Worm (Caenorhabditis elegans) whole organism, L1 larva: Measurements from ENCODE around the gene smf-1.
A peak's percentile ranks its signal among the peaks of the same experiment; 100 is the strongest.

Experiments used
- Y116A8C.19 ChIP-seq: sonication (generic microtip); optimal IDR thresholded peaks from 2 replicates; lab custom pipeline; 2016; ENCODE audit warnings: missing compliant biosample characterization, missing genetic modification characterization, borderline replicate concordance
- blmp-1 ChIP-seq: fragments of 150-350 bp; optimal IDR thresholded peaks from 2 replicates; lab custom pipeline; 2014; ENCODE audit warnings: missing biosample characterization, missing genetic modification characterization
- ceh-63 ChIP-seq: fragments of 200-800 bp; sonication (Bioruptor generic); optimal IDR thresholded peaks from 2 replicates; lab custom pipeline; 2018; ENCODE audit warnings: mild to moderate bottlenecking, missing genetic modification characterization, missing compliant biosample characterization
- ceh-8 ChIP-seq: fragments of 200-800 bp; sonication (Bioruptor generic); optimal IDR thresholded peaks from 2 replicates; lab custom pipeline; 2018; ENCODE audit warnings: mild to moderate bottlenecking, missing genetic modification characterization, moderate library complexity, missing compliant biosample characterization
- ceh-82 ChIP-seq, 3 experiments: fragments of 150-350 bp in 1 of 3; sonication (generic microtip) in 2 of 3; optimal IDR thresholded peaks; 2 replicates each; lab custom pipeline; 2014 to 2017; ENCODE audit warnings: missing biosample characterization in 3 of 3, missing genetic modification characterization in 3 of 3
- ceh-90 ChIP-seq: sonication (generic microtip); optimal IDR thresholded peaks from 2 replicates; lab custom pipeline; 2016; ENCODE audit warnings: missing genetic modification characterization, missing compliant biosample characterization
- fkh-10 ChIP-seq: sonication (generic microtip); optimal IDR thresholded peaks from 2 replicates; lab custom pipeline; 2017; ENCODE audit warnings: missing biosample characterization, missing genetic modification reagents, missing genetic modification characterization
- fkh-8 ChIP-seq: sonication (generic microtip); optimal IDR thresholded peaks from 2 replicates; lab custom pipeline; 2016; ENCODE audit warnings: mild to moderate bottlenecking, missing genetic modification characterization, missing compliant biosample characterization
- irx-1 ChIP-seq: sonication (generic microtip); optimal IDR thresholded peaks from 2 replicates; lab custom pipeline; 2016; ENCODE audit warnings: missing genetic modification characterization, missing compliant biosample characterization
- isw-1 ChIP-seq: fragments of 200-800 bp; sonication (Bioruptor generic); IDR thresholded peaks from 2 replicates; pipeline ENCODE4 v1.3.6; 2022; ENCODE audit warnings: missing genetic modification characterization, missing compliant biosample characterization
- jun-1 ChIP-seq: fragments of 150-350 bp; optimal IDR thresholded peaks from 2 replicates; lab custom pipeline; 2014; ENCODE audit warnings: missing biosample characterization, missing genetic modification reagents, missing genetic modification characterization
- lin-14 ChIP-seq: fragments of 200-800 bp; sonication (Bioruptor generic); optimal IDR thresholded peaks from 2 replicates; lab custom pipeline; 2018; ENCODE audit warnings: mild to moderate bottlenecking, missing genetic modification characterization, moderate library complexity, missing compliant biosample characterization
- lin-15B ChIP-seq: fragments of 150-350 bp; sonication (generic microtip); optimal IDR thresholded peaks from 3 replicates; lab custom pipeline; 2014; ENCODE audit warnings: missing biosample characterization, missing genetic modification characterization
- lin-35 ChIP-seq, 2 experiments: fragments of 150-350 bp; optimal IDR thresholded peaks; 2 replicates each; lab custom pipeline; 2014; ENCODE audit warnings: missing biosample characterization in 2 of 2, missing genetic modification characterization in 2 of 2, missing genetic modification reagents in 2 of 2
- lsy-2 ChIP-seq, 2 experiments: fragments of 150-350 bp; optimal IDR thresholded peaks; 2 replicates each; lab custom pipeline; 2014; ENCODE audit warnings: missing biosample characterization in 2 of 2, missing genetic modification characterization in 2 of 2
- mab-9 ChIP-seq: fragments of 200-800 bp; sonication (Bioruptor generic); IDR thresholded peaks from 2 replicates; pipeline ENCODE4 v1.3.6; 2022; ENCODE audit warnings: missing genetic modification reagents, missing genetic modification characterization, missing compliant biosample characterization
- mef-2 ChIP-seq: fragments of 150-350 bp; optimal IDR thresholded peaks from 2 replicates; lab custom pipeline; 2014; ENCODE audit warnings: missing biosample characterization, missing genetic modification characterization
- nhr-11 ChIP-seq: fragments of 150-350 bp; optimal IDR thresholded peaks from 2 replicates; lab custom pipeline; 2014; ENCODE audit warnings: missing biosample characterization, missing genetic modification characterization
- nhr-20 ChIP-seq: sonication (generic microtip); optimal IDR thresholded peaks from 2 replicates; lab custom pipeline; 2016; ENCODE audit warnings: mild to moderate bottlenecking, missing genetic modification characterization, missing compliant biosample characterization
- nhr-71 ChIP-seq: sonication (generic microtip); optimal IDR thresholded peaks from 2 replicates; lab custom pipeline; 2016; ENCODE audit warnings: mild to moderate bottlenecking, missing genetic modification characterization, moderate library complexity, missing compliant biosample characterization
- nhr-84 ChIP-seq: sonication (generic microtip); optimal IDR thresholded peaks from 2 replicates; lab custom pipeline; 2017; ENCODE audit warnings: missing biosample characterization, missing genetic modification characterization
- nhr-90 ChIP-seq: sonication (generic microtip); optimal IDR thresholded peaks from 2 replicates; lab custom pipeline; 2016; ENCODE audit warnings: mild to moderate bottlenecking, missing genetic modification characterization, missing compliant biosample characterization; ENCODE audit not compliant: poor library complexity
- pag-3 ChIP-seq: sonication (generic microtip); optimal IDR thresholded peaks from 2 replicates; lab custom pipeline; 2017; ENCODE audit warnings: missing genetic modification characterization, mild to moderate bottlenecking, missing compliant biosample characterization, antibody characterized with exemption, borderline replicate concordance; ENCODE audit not compliant: insufficient read depth
- pqm-1 ChIP-seq: sonication (generic microtip); optimal IDR thresholded peaks from 3 replicates; lab custom pipeline; 2017; ENCODE audit warnings: missing biosample characterization, missing genetic modification characterization
- skn-1 ChIP-seq: fragments of 150-350 bp; optimal IDR thresholded peaks from 2 replicates; lab custom pipeline; 2014; ENCODE audit warnings: missing biosample characterization, missing genetic modification characterization
- snpc-4 ChIP-seq: fragments of 150-350 bp; optimal IDR thresholded peaks from 2 replicates; lab custom pipeline; 2014; ENCODE audit warnings: missing biosample characterization, missing genetic modification characterization
- sox-4 ChIP-seq: sonication (generic microtip); optimal IDR thresholded peaks from 2 replicates; lab custom pipeline; 2016; ENCODE audit warnings: missing genetic modification characterization, missing compliant biosample characterization
- sptf-1 ChIP-seq: fragments of 150-350 bp; optimal IDR thresholded peaks from 2 replicates; lab custom pipeline; 2014; ENCODE audit warnings: missing biosample characterization, missing genetic modification characterization
- sup-37 ChIP-seq: fragments of 200-800 bp; sonication (Bioruptor generic); optimal IDR thresholded peaks from 2 replicates; lab custom pipeline; 2018; ENCODE audit warnings: mild to moderate bottlenecking, missing genetic modification characterization, missing compliant biosample characterization
- unc-30 ChIP-seq: sonication (generic microtip); optimal IDR thresholded peaks from 2 replicates; lab custom pipeline; 2017; ENCODE audit warnings: missing biosample characterization, missing genetic modification characterization
- unc-62 ChIP-seq: fragments of 150-350 bp; optimal IDR thresholded peaks from 2 replicates; lab custom pipeline; 2014; ENCODE audit warnings: missing biosample characterization, missing genetic modification reagents, missing genetic modification characterization
- zag-1 ChIP-seq: fragments of 150-350 bp; optimal IDR thresholded peaks from 2 replicates; lab custom pipeline; 2014; ENCODE audit warnings: missing biosample characterization, missing genetic modification characterization
- zip-4 ChIP-seq: fragments of 200-800 bp; sonication (Bioruptor generic); optimal IDR thresholded peaks from 2 replicates; lab custom pipeline; 2018; ENCODE audit warnings: mild to moderate bottlenecking, missing genetic modification characterization, moderate library complexity, missing compliant biosample characterization

Gene smf-1

DNA sequence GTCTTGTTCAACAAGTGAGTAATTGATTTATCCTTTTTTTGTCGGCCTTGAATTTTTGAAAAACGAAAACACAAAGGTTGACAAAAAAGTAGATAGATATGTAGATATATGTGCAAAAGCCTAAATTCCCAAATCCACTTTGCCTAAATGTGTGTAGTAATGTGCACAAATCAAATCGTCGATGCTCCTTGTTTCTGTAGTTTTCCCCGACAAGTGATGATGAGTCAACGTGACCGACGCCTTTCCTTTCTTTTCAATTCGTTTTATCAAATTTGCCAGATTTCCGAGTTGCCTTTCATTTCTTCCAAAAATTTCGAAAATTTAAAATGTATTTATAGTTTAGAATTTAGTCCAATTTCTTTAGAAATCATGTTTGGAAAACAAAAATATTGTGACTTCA lies 17.7 kb downstream of the smf-1 start:
- no peak for TF ChIP-seq lsy-2 (tag; optimal IDR thresholded peaks at IDR 0.05; lab: Kevin White, UChicago)
- TF ChIP-seq zag-1 (tag; lab: Kevin White, UChicago): no peak
- no peak for TF ChIP-seq blmp-1
- TF ChIP-seq pag-3 (tag; lab: Kevin White, UChicago): no peak
- no peak for TF ChIP-seq irx-1 (tag; lab: Kevin White, UChicago)
- no peak for TF ChIP-seq lin-15B
- no peak for TF ChIP-seq fkh-8
- TF ChIP-seq nhr-84 (tag; lab: Kevin White, UChicago): no peak
- no peak for TF ChIP-seq sup-37 (GFP tag; lab: Kevin White, UChicago)
- no peak for TF ChIP-seq ceh-8 (GFP tag; lab: Kevin White, UChicago)
- peak; percentile 93 for TF ChIP-seq fkh-10 (GFP tag; lab: Kevin White, UChicago)
- no peak for TF ChIP-seq nhr-90
- TF ChIP-seq lin-14: peak; percentile 58
- TF ChIP-seq sptf-1 (tag; lab: Kevin White, UChicago): no peak
- no peak for TF ChIP-seq lin-35 (GFP tag; optimal IDR thresholded peaks at IDR 0.05; lab: Kevin White, UChicago)

DNA sequence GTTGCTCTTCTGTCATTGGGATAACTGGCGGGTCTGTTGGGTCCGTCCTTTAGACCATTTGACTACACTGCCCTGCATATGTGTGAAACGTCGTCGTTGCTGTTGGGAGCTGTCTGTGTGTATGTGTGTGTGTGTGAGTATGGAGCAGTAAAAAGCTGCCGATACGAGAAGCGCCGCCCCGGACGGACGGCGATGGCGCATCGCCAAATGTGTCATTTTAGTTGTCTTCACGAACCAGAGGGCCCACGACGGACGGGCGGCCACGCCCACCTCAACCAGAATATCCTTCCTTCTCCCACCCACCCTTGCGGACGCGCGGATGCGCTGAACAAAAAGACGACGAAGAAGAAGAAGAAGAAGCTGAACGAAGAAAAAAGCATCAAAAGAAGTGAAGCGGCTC lies 20.6 kb downstream of the smf-1 start, which contains the start of gene acr-2:
acr-2 (plus strand) TSS at position 301 of the 400 bp plus-strand sequence.
- peak; percentile 35 for TF ChIP-seq ceh-63 (GFP tag; lab: Kevin White, UChicago)
- TF ChIP-seq nhr-71: no peak
- TF ChIP-seq mab-9 (GFP tag; lab: Robert Waterston, UW): 0 out of 2 replicates have a peak, but pooled peaks have one; percentile 15
- peak; percentile 39 for TF ChIP-seq lin-14
- no peak for TF ChIP-seq Y116A8C.19 (tag; lab: Kevin White, UChicago)
- peak in 1 of 3 experiments; percentile 1 for TF ChIP-seq ceh-82 (tag; optimal IDR thresholded peaks at IDR 0.05; lab: Kevin White, UChicago)
- no peak for TF ChIP-seq ceh-90 (tag; lab: Kevin White, UChicago)

DNA sequence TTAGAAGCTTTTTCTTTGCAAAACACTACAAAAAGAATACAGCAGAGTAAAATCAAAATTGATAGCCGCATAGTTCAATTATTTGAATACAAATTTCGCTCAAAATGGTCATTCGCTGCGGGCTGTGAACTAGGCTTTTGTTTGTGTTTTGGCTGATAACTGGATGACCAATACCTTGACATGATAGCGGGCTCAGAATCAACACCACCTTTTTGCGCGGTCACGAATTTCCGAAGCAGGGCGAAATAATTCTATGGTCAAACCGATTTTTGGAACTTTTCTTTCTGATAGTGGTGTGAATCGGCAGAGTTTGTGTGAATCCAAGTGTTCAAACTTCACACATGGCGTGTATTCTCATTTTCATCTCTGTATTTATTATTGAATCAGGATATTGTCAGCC lies 24.6 kb downstream of the smf-1 start, which contains the start of the genes F38B6.7 and F38B6.2:
F38B6.7 (minus strand) TSS at position 101 of the 400 bp plus-strand sequence.
F38B6.2 (plus strand) TSS at position 267 of the 400 bp plus-strand sequence.
- TF ChIP-seq skn-1 (no peak), irx-1 (tag; lab: Kevin White, UChicago) (no peak), zip-4 (GFP tag; lab: Kevin White, UChicago) (no peak), nhr-11 (tag; lab: Kevin White, UChicago) (no peak), isw-1 (GFP tag; lab: Robert Waterston, UW) (no peak), mab-9 (GFP tag; lab: Robert Waterston, UW) (no peak)

DNA sequence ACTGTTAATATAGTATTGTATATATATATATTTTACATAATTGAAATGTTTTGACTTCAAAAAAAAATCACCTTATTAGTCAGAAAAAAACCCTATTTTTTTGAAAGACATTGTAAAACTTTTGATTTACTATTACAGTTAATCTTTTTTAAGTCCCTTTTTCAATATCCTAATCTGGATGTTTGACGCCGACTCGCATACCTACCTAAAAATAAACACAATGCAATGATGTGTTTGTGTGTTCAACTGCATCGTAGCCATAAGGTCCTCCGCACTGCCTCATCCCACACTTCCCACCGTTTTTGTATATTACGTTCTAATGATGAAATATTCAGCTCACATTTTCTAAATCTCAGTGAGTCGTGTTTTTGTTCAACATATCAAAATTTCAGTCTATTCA lies 29.5 kb downstream of the smf-1 start, which contains the start of gene F38B6.3:
F38B6.3 (plus strand) TSS at position 301 of the 400 bp plus-strand sequence.
- TF ChIP-seq snpc-4 (tag; lab: Kevin White, UChicago) (no peak), nhr-90 (no peak)

DNA sequence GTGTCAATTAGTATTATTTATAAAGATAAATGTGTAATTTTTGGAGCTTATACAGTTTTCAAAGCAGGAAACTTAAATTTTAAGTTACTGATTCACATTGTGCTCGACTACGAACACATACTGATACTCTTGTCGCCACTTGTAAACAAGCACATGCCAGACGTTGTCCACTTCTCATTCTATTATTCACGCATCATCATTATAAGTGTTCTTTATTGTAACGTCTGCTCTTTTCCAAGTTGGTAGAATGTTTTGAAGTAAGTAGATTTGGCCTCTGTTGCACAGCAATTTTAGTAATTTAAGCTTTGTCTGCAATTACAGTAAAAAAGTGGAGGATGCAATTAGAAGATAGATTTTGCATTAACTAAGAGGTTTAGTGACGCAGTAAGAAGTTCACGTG lies 30.0 kb downstream of the smf-1 start:
- TF ChIP-seq unc-62: no peak
- TF ChIP-seq lin-14: no peak
- TF ChIP-seq nhr-20 (tag; lab: Kevin White, UChicago): no peak
- TF ChIP-seq ceh-90 (tag; lab: Kevin White, UChicago): no peak
- TF ChIP-seq jun-1 (tag; lab: Kevin White, UChicago): no peak
- no peak for TF ChIP-seq lsy-2 (tag; optimal IDR thresholded peaks at IDR 0.05; lab: Kevin White, UChicago)
- no peak for TF ChIP-seq skn-1
- no peak for TF ChIP-seq snpc-4 (tag; lab: Kevin White, UChicago)
- TF ChIP-seq mef-2: no peak
- no peak for TF ChIP-seq sox-4 (tag; lab: Kevin White, UChicago)
- no peak for TF ChIP-seq pqm-1 (tag; lab: Kevin White, UChicago)
- no peak for TF ChIP-seq unc-30 (tag; lab: Kevin White, UChicago)
- no peak for TF ChIP-seq pag-3 (tag; lab: Kevin White, UChicago)
- no peak for TF ChIP-seq nhr-90
- TF ChIP-seq, all 84 proteins: peak for 0
